Fruit fly (Drosophila melanogaster) whole organism, embryonic: ENCODE results near the gene CG42764.

Experiments
- Bgb ChIP-seq: fragments of 200-800 bp; sonication (Bioruptor generic); IDR thresholded peaks from 2 replicates; pipeline ENCODE4 v1.3.6; 2022; ENCODE audit warnings: missing biosample characterization, missing genetic modification characterization; ENCODE audit not compliant: partially characterized antibody
- CG10979 ChIP-seq: fragments of 200-800 bp; sonication (Bioruptor generic); optimal IDR thresholded peaks from 2 replicates; lab custom pipeline; 2018; ENCODE audit warnings: missing biosample characterization, mild to moderate bottlenecking, missing genetic modification characterization, moderate library complexity
- CG17361 ChIP-seq: fragments of 200-800 bp; sonication (Bioruptor generic); IDR thresholded peaks from 3 replicates; pipeline ENCODE4 v1.3.6; 2022; ENCODE audit warnings: missing biosample characterization, missing genetic modification characterization
- CG17385 ChIP-seq: fragments of 200-800 bp; sonication (Bioruptor generic); optimal IDR thresholded peaks from 3 replicates; lab custom pipeline; 2018; ENCODE audit warnings: missing biosample characterization, mild to moderate bottlenecking, missing genetic modification characterization
- CG2199 ChIP-seq: fragments of 200-800 bp; sonication (Bioruptor generic); IDR thresholded peaks from 3 replicates; pipeline ENCODE4 v1.3.6; 2022; ENCODE audit warnings: missing biosample characterization, missing genetic modification characterization
- CG2202 ChIP-seq: fragments of 200-800 bp; sonication (Bioruptor generic); optimal IDR thresholded peaks from 2 replicates; lab custom pipeline; 2018; ENCODE audit warnings: missing biosample characterization, mild to moderate bottlenecking, missing genetic modification characterization
- CG2678 ChIP-seq: fragments of 200-800 bp; sonication (Bioruptor generic); optimal IDR thresholded peaks from 3 replicates; lab custom pipeline; 2019; ENCODE audit warnings: missing biosample characterization, mild to moderate bottlenecking, missing genetic modification characterization, moderate library complexity
- CG30020 ChIP-seq: fragments of 200-800 bp; optimal IDR thresholded peaks from 2 replicates; lab custom pipeline; 2019; ENCODE audit warnings: missing biosample characterization, mild to moderate bottlenecking, missing genetic modification characterization, moderate library complexity
- CG31365 ChIP-seq: fragments of 200-800 bp; sonication (Bioruptor generic); optimal IDR thresholded peaks from 2 replicates; lab custom pipeline; 2018; ENCODE audit warnings: missing biosample characterization, mild to moderate bottlenecking, missing genetic modification characterization
- CG3838 ChIP-seq: fragments of 200-800 bp; sonication (Bioruptor generic); optimal IDR thresholded peaks from 3 replicates; lab custom pipeline; 2016; ENCODE audit warnings: missing biosample characterization, missing genetic modification characterization
- CG6175 ChIP-seq: fragments of 200-800 bp; sonication (Bioruptor generic); IDR thresholded peaks from 3 replicates; pipeline ENCODE4 v1.3.6; 2022; ENCODE audit warnings: missing biosample characterization, missing genetic modification characterization
- CG7839 ChIP-seq: fragments of 200-800 bp; sonication (Bioruptor generic); optimal IDR thresholded peaks from 3 replicates; lab custom pipeline; 2018; ENCODE audit warnings: missing biosample characterization, mild to moderate bottlenecking, missing genetic modification characterization, moderate library complexity
- CG8290 ChIP-seq, 3 experiments: fragments of 200-800 bp; sonication (Bioruptor generic); optimal IDR thresholded peaks; 2 replicates each; lab custom pipeline; 2016 to 2019; ENCODE audit warnings: missing biosample characterization in 3 of 3, missing genetic modification characterization in 3 of 3, mild to moderate bottlenecking in 2 of 3, moderate library complexity in 1 of 3
- CG8924 ChIP-seq: fragments of 200-800 bp; optimal IDR thresholded peaks from 3 replicates; lab custom pipeline; 2019; ENCODE audit warnings: missing biosample characterization, mild to moderate bottlenecking, missing genetic modification characterization, moderate library complexity
- CG9932 ChIP-seq: fragments of 200-800 bp; sonication (Bioruptor generic); IDR thresholded peaks from 2 replicates; pipeline ENCODE4 v1.3.6; 2022; ENCODE audit warnings: missing biosample characterization, missing genetic modification characterization
- CTCF ChIP-seq: fragments of 200-800 bp; sonication (Bioruptor generic); optimal IDR thresholded peaks from 2 replicates; lab custom pipeline; 2017; ENCODE audit warnings: missing biosample characterization, mild to moderate bottlenecking, missing genetic modification characterization, moderate library complexity
- Camta ChIP-seq: fragments of 200-800 bp; sonication (Bioruptor generic); optimal IDR thresholded peaks from 2 replicates; lab custom pipeline; 2016; ENCODE audit warnings: missing biosample characterization, missing genetic modification characterization
- Chrac-16 ChIP-seq: fragments of 200-800 bp; sonication (Bioruptor generic); optimal IDR thresholded peaks from 3 replicates; lab custom pipeline; 2016; ENCODE audit warnings: missing biosample characterization, missing genetic modification characterization
- Deaf1 ChIP-seq: fragments of 200-800 bp; optimal IDR thresholded peaks from 3 replicates; lab custom pipeline; 2019; ENCODE audit warnings: missing biosample characterization, mild to moderate bottlenecking, missing genetic modification characterization, moderate library complexity
- Dfd ChIP-seq, 2 experiments: fragments of >200 bp; optimal IDR thresholded peaks; 2 replicates each; lab custom pipeline; 2017; ENCODE audit warnings: missing biosample characterization in 2 of 2, missing genetic modification characterization in 2 of 2
- ERR ChIP-seq: fragments of 200-800 bp; sonication (Bioruptor generic); optimal IDR thresholded peaks from 2 replicates; lab custom pipeline; 2016; ENCODE audit warnings: missing biosample characterization, missing genetic modification characterization
- HmgD ChIP-seq: fragments of 200-800 bp; sonication (Bioruptor generic); optimal IDR thresholded peaks from 3 replicates; lab custom pipeline; 2016; ENCODE audit warnings: missing biosample characterization, missing genetic modification characterization
- Poxn ChIP-seq: fragments of 200-800 bp; sonication (Bioruptor generic); IDR thresholded peaks from 2 replicates; pipeline ENCODE4 v1.3.6; 2022; ENCODE audit warnings: missing biosample characterization, missing genetic modification characterization
- Ravus ChIP-seq: fragments of 200-800 bp; sonication (Bioruptor generic); IDR thresholded peaks from 2 replicates; pipeline ENCODE4 v1.3.6; 2022; ENCODE audit warnings: missing biosample characterization, missing genetic modification characterization
- Side ChIP-seq: fragments of 200-800 bp; sonication (Bioruptor generic); optimal IDR thresholded peaks from 2 replicates; lab custom pipeline; 2016; ENCODE audit warnings: missing biosample characterization, missing genetic modification characterization
- Usf ChIP-seq: fragments of 200-800 bp; sonication (Bioruptor generic); optimal IDR thresholded peaks from 2 replicates; lab custom pipeline; 2017; ENCODE audit warnings: missing genotype, missing biosample characterization, missing genetic modification characterization
- Vsx1 ChIP-seq: fragments of 200-800 bp; sonication (Bioruptor generic); optimal IDR thresholded peaks from 2 replicates; lab custom pipeline; 2017; ENCODE audit warnings: missing biosample characterization, mild to moderate bottlenecking, missing genetic modification characterization, missing genetic modification reagents
- bbx ChIP-seq: fragments of 200-800 bp; sonication (Bioruptor generic); IDR thresholded peaks from 2 replicates; pipeline ENCODE4 v1.3.6; 2022; ENCODE audit warnings: missing biosample characterization, missing genetic modification characterization; ENCODE audit not compliant: partially characterized antibody
- chn ChIP-seq: fragments of 200-800 bp; sonication (Bioruptor generic); optimal IDR thresholded peaks from 2 replicates; lab custom pipeline; 2016; ENCODE audit warnings: missing biosample characterization, missing genetic modification characterization
- croc ChIP-seq: fragments of 200-800 bp; sonication (Bioruptor generic); conservative IDR thresholded peaks from 3 replicates; pipeline ENCODE4 v1.3.6; 2022; ENCODE audit warnings: missing biosample characterization, missing genetic modification characterization
- dimm ChIP-seq: fragments of 200-800 bp; sonication (Bioruptor generic); IDR thresholded peaks from 2 replicates; pipeline ENCODE4 v1.3.6; 2022; ENCODE audit warnings: missing biosample characterization, missing genetic modification characterization
- dm ChIP-seq: fragments of 200-800 bp; sonication (Bioruptor generic); optimal IDR thresholded peaks from 3 replicates; lab custom pipeline; 2016; ENCODE audit warnings: missing biosample characterization, missing genetic modification characterization
- dmrt99B ChIP-seq: fragments of 200-800 bp; sonication (Bioruptor generic); optimal IDR thresholded peaks from 2 replicates; lab custom pipeline; 2018; ENCODE audit warnings: missing biosample characterization, mild to moderate bottlenecking, missing genetic modification characterization, moderate library complexity
- esg ChIP-seq: fragments of 200-800 bp; sonication (Bioruptor generic); conservative IDR thresholded peaks from 2 replicates; pipeline ENCODE4 v1.3.6; 2022; ENCODE audit warnings: missing biosample characterization, missing genetic modification characterization
- ewg ChIP-seq: fragments of 200-800 bp; sonication (Bioruptor generic); optimal IDR thresholded peaks from 3 replicates; lab custom pipeline; 2017; ENCODE audit warnings: mild to moderate bottlenecking, missing biosample characterization, missing genetic modification reagents, missing genetic modification characterization
- fru ChIP-seq: fragments of >200 bp; optimal IDR thresholded peaks from 2 replicates; lab custom pipeline; 2017
- gce ChIP-seq: fragments of 200-800 bp; sonication (Bioruptor generic); IDR thresholded peaks from 3 replicates; pipeline ENCODE4 v1.3.6; 2022; ENCODE audit warnings: missing biosample characterization, missing genetic modification characterization
- grn ChIP-seq: fragments of 200-800 bp; sonication (Bioruptor generic); optimal IDR thresholded peaks from 3 replicates; lab custom pipeline; 2017; ENCODE audit warnings: missing biosample characterization, missing genetic modification characterization
- gt ChIP-seq: fragments of 200-800 bp; sonication (Bioruptor generic); IDR thresholded peaks from 2 replicates; pipeline ENCODE4 v1.3.6; 2022; ENCODE audit warnings: missing biosample characterization, missing genetic modification characterization
- lbe ChIP-seq: fragments of 200-800 bp; sonication (Bioruptor generic); optimal IDR thresholded peaks from 2 replicates; lab custom pipeline; 2016; ENCODE audit warnings: missing biosample characterization, mild to moderate bottlenecking, missing genetic modification characterization
- mirr ChIP-seq: fragments of 200-800 bp; sonication (Bioruptor generic); optimal IDR thresholded peaks from 3 replicates; lab custom pipeline; 2018; ENCODE audit warnings: missing biosample characterization, mild to moderate bottlenecking, missing genetic modification characterization
- pfk ChIP-seq: fragments of 200-800 bp; sonication (Bioruptor generic); optimal IDR thresholded peaks from 2 replicates; lab custom pipeline; 2018; ENCODE audit warnings: missing biosample characterization, mild to moderate bottlenecking, missing genetic modification characterization, moderate library complexity
- prd ChIP-seq, 3 experiments: fragments of >200 bp in 2 of 3; fragments of 200-800 bp in 1 of 3; sonication (Bioruptor generic) in 1 of 3; optimal IDR thresholded peaks in 2 of 3; IDR thresholded peaks in 1 of 3; 2 replicates in 2 of 3; 3 replicates in 1 of 3; pipeline versions ENCODE4 v1.3.6 to Lab custom; 2017 to 2022; ENCODE audit warnings: missing biosample characterization in 1 of 3, missing genetic modification characterization in 1 of 3
- pros ChIP-seq: fragments of 200-800 bp; sonication (Bioruptor generic); optimal IDR thresholded peaks from 3 replicates; lab custom pipeline; 2019; ENCODE audit warnings: missing biosample characterization, mild to moderate bottlenecking, missing genetic modification characterization, moderate library complexity
- sna ChIP-seq: fragments of 200-800 bp; sonication (Bioruptor generic); IDR thresholded peaks from 2 replicates; pipeline ENCODE4 v1.3.6; 2022; ENCODE audit warnings: missing biosample characterization, missing genetic modification characterization; ENCODE audit not compliant: partially characterized antibody
- trem ChIP-seq: fragments of 200-800 bp; optimal IDR thresholded peaks from 3 replicates; lab custom pipeline; 2019; ENCODE audit warnings: missing biosample characterization, mild to moderate bottlenecking, missing genetic modification characterization, moderate library complexity
- ttk ChIP-seq: fragments of 200-800 bp; sonication (Bioruptor generic); IDR thresholded peaks from 2 replicates; pipeline ENCODE4 v2.1.2; 2022; ENCODE audit warnings: missing biosample characterization, missing genetic modification characterization
- yki ChIP-seq: fragments of >200 bp; optimal IDR thresholded peaks from 3 replicates; lab custom pipeline; 2018
- zen ChIP-seq: fragments of 200-800 bp; sonication (Bioruptor generic); optimal IDR thresholded peaks from 3 replicates; lab custom pipeline; 2018; ENCODE audit warnings: missing biosample characterization, mild to moderate bottlenecking, missing genetic modification characterization, moderate library complexity

CG42764 gene

DNA sequence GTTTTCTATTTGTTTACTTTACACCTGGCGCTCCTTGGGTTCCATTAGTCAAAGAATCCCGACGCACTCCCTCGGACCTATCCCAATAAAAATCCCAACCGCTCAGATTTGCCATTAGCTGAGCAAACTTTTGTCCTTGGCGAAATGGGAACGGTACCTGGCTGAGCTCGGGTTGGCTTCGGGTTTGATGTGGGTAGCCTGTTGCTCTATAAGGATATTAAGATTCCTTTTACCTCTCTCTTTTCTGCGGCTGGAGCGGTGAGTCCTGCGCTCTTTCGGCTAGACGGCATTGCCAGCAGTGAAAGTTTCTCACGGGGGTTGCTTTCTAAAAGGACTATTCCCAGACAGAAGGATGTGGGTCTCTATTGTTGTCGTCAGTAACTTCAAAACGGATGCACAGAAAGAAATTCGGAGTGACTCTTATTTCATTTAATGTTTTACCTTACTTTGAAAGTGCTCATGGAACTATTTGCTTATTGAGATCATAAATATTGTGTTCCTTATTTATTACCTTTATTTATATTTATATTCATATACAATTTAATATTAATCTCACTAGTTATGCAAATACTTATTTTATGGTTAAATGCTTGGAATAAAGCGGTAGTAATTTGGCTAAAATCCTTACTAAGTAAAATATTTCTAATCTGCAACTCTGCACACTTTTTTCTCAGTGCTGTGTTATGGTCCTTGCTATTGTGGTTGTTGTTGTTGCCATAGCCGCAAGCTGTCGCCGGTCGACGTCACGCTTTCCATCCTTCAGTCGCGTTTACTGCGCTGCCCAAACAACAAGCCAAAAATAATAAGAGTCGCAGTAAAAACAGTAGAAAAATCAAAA is 24.0 kb downstream of the CG42764 start, which contains the start of gene CG5910 (continued):
- peak; percentile 84 for TF ChIP-seq zen
- TF ChIP-seq ewg, result peak; percentile 69
- no peak for TF ChIP-seq CG3838
- no peak for TF ChIP-seq HmgD (GFP tag; lab: Kevin White, UChicago)
- TF ChIP-seq esg (GFP tag; lab: Robert Waterston, UW), result peak; percentile 70
- peak; percentile 97 for TF ChIP-seq CG17361 (GFP tag; lab: Robert Waterston, UW)
- TF ChIP-seq fru (lab: Kevin White, UChicago), result no peak
- peak; percentile 95 for TF ChIP-seq CG7839
- no peak for TF ChIP-seq bbx (GFP tag; lab: Robert Waterston, UW)
- peak; percentile 68 for TF ChIP-seq CG2202 (tag; lab: Kevin White, UChicago)
- no peak for TF ChIP-seq chn (GFP tag; lab: Kevin White, UChicago)
- no peak for TF ChIP-seq Side (GFP tag; lab: Kevin White, UChicago)
- no peak for TF ChIP-seq sna (GFP tag; lab: Robert Waterston, UW)
- peak; percentile 75 for TF ChIP-seq CG8290 (GFP tag; optimal IDR thresholded peaks at IDR 0.05; lab: Kevin White, UChicago)
- no peak for TF ChIP-seq CG8290 (tag; optimal IDR thresholded peaks at IDR 0.05; lab: Kevin White, UChicago)
- TF ChIP-seq prd (optimal IDR thresholded peaks at IDR 0.05; lab: Kevin White, UChicago), result no peak
- peak; percentile 82 for TF ChIP-seq prd (GFP tag; IDR thresholded peaks at IDR 0.05; lab: Robert Waterston, UW)
- 0 out of 2 replicates have a peak, but pooled peaks have one; percentile 18 for TF ChIP-seq dimm (GFP tag; lab: Robert Waterston, UW)
- peak; percentile 65 for TF ChIP-seq CG9932 (GFP tag; lab: Robert Waterston, UW)
- peak; percentile 11 for TF ChIP-seq lbe (GFP tag; lab: Kevin White, UChicago)
- TF ChIP-seq dm (GFP tag; lab: Kevin White, UChicago), result no peak
- peak; percentile 78 for TF ChIP-seq Chrac-16
- 0 out of 2 replicates have a peak, but pooled peaks have one; percentile 18 for TF ChIP-seq Poxn (GFP tag; lab: Robert Waterston, UW)
- TF ChIP-seq Usf (GFP tag; lab: Kevin White, UChicago), result peak; percentile 70
- peak; percentile 70 for TF ChIP-seq CG30020 (tag; lab: Kevin White, UChicago)
- TF ChIP-seq CTCF (GFP tag; lab: Kevin White, UChicago), result peak; percentile 36
- TF ChIP-seq Vsx1 (GFP tag; lab: Kevin White, UChicago), result no peak
- TF ChIP-seq CG17385 (GFP tag; lab: Kevin White, UChicago), result peak; percentile 83
- peak; percentile 96 for TF ChIP-seq CG2678 (tag; lab: Kevin White, UChicago)
- TF ChIP-seq croc (GFP tag; lab: Robert Waterston, UW), result peak; percentile 85
- peak; percentile 76 for TF ChIP-seq ttk (GFP tag; lab: Robert Waterston, UW)
- TF ChIP-seq Dfd (GFP tag; optimal IDR thresholded peaks at IDR 0.05; lab: Kevin White, UChicago), result no peak
- TF ChIP-seq pros, result peak; percentile 91
- 0 out of 3 replicates have a peak, but pooled peaks have one; percentile 52 for TF ChIP-seq gce (GFP tag; lab: Robert Waterston, UW)
- TF ChIP-seq yki (lab: Kevin White, UChicago), result no peak
- TF ChIP-seq Ravus (GFP tag; lab: Robert Waterston, UW), result peak; percentile 26; the same call in 1 of the 2 replicates
- peak; percentile 93 for TF ChIP-seq dmrt99B (tag; lab: Kevin White, UChicago)
- peak; percentile 41; the same call in 1 of the 2 replicates for TF ChIP-seq gt
- no peak for TF ChIP-seq Bgb
- peak; percentile 95 for TF ChIP-seq CG8924
- TF ChIP-seq Camta, result no peak
- no peak for TF ChIP-seq pfk (GFP tag; lab: Kevin White, UChicago)
- peak; percentile 89 for TF ChIP-seq trem
- TF ChIP-seq CG31365, result peak; percentile 2
- TF ChIP-seq CG6175 (GFP tag; lab: Robert Waterston, UW), result no peak
- TF ChIP-seq Deaf1 (tag; lab: Kevin White, UChicago), result peak; percentile 88
- no peak for TF ChIP-seq ERR (GFP tag; lab: Kevin White, UChicago)
- TF ChIP-seq grn (GFP tag; lab: Kevin White, UChicago), result no peak
- TF ChIP-seq mirr (GFP tag; lab: Kevin White, UChicago), result peak; percentile 3
- peak; percentile 95 for TF ChIP-seq CG10979 (tag; lab: Kevin White, UChicago)
- no peak for TF ChIP-seq CG2199 (GFP tag; lab: Robert Waterston, UW)
